Worm (Caenorhabditis elegans) whole organism, L4 larva: Measurements from ENCODE around the gene srw-42.

Source experiments
- aly-2 ChIP-seq: sonication (generic microtip); optimal IDR thresholded peaks from 2 replicates; lab custom pipeline; 2018; ENCODE audit warnings: missing biosample characterization, missing genetic modification characterization
- ceh-28 ChIP-seq: fragments of 150-350 bp; optimal IDR thresholded peaks from 2 replicates; lab custom pipeline; 2014; ENCODE audit warnings: missing biosample characterization, missing genetic modification reagents, missing genetic modification characterization
- daf-12 ChIP-seq: fragments of 150-350 bp; optimal IDR thresholded peaks from 2 replicates; lab custom pipeline; 2014; ENCODE audit warnings: missing biosample characterization, missing genetic modification reagents, missing genetic modification characterization
- dpl-1 ChIP-seq: fragments of 150-350 bp; optimal IDR thresholded peaks from 2 replicates; lab custom pipeline; 2014; ENCODE audit warnings: missing biosample characterization, missing genetic modification reagents, missing genetic modification characterization
- lin-39 ChIP-seq: fragments of 150-350 bp; optimal IDR thresholded peaks from 2 replicates; lab custom pipeline; 2014; ENCODE audit warnings: missing biosample characterization, missing genetic modification reagents, missing genetic modification characterization
- mdl-1 ChIP-seq, 2 experiments: fragments of 150-350 bp in 1 of 2; sonication (generic microtip) in 1 of 2; optimal IDR thresholded peaks; 2 replicates each; lab custom pipeline; 2014 to 2017; ENCODE audit warnings: missing biosample characterization in 2 of 2, missing genetic modification characterization in 2 of 2
- nhr-76 ChIP-seq: fragments of 150-350 bp; optimal IDR thresholded peaks from 2 replicates; lab custom pipeline; 2014; ENCODE audit warnings: missing biosample characterization, missing genetic modification characterization

- TF ChIP-seq lin-39 (tag; lab: Kevin White, UChicago) (no peak), nhr-76 (tag; lab: Kevin White, UChicago) (no peak), ceh-28 (tag; lab: Kevin White, UChicago) (no peak), daf-12 (tag; lab: Kevin White, UChicago) (no peak), mdl-1 (tag; optimal IDR thresholded peaks at IDR 0.05; lab: Kevin White, UChicago) (no peak), aly-2 (no peak), dpl-1 (no peak)
These were observed 45.5 kb upstream of the srw-42 start, which contains the start of the genes clec-29 and clec-39 for ce11 chrV:16739100-16739499.
